Worm (Caenorhabditis elegans) whole organism, midembryonic: ENCODE measurements around the gene C50B6.1.

ENCODE experiments used
- flt-1 ChIP-seq: fragments of 200-800 bp; sonication (Bioruptor generic); IDR thresholded peaks from 2 replicates; pipeline ENCODE4 v1.3.6; 2022; ENCODE audit warnings: missing genetic modification characterization, missing compliant biosample characterization
- klf-2 ChIP-seq: fragments of 200-800 bp; sonication (Bioruptor generic); conservative IDR thresholded peaks from 2 replicates; pipeline ENCODE4 v1.3.6; 2022; ENCODE audit warnings: missing genetic modification reagents, missing genetic modification characterization, missing compliant biosample characterization
- med-1 ChIP-seq: sonication (generic microtip); optimal IDR thresholded peaks from 2 replicates; lab custom pipeline; 2017; ENCODE audit warnings: missing genetic modification characterization, mild to moderate bottlenecking, missing compliant biosample characterization, antibody characterized with exemption, missing genetic modification reagents; ENCODE audit not compliant: insufficient read depth
- ref-1 ChIP-seq: fragments of 200-800 bp; sonication (Bioruptor generic); conservative IDR thresholded peaks from 2 replicates; pipeline ENCODE4 v1.3.6; 2022; ENCODE audit warnings: missing genetic modification reagents, missing genetic modification characterization, missing compliant biosample characterization

- TF ChIP-seq flt-1 (GFP tag; lab: Robert Waterston, UW) (no peak), med-1 (GFP tag; lab: Kevin White, UChicago) (no peak), ref-1 (GFP tag; lab: Robert Waterston, UW) (no peak), klf-2 (GFP tag; lab: Robert Waterston, UW) (no peak)
Measured at ce11 chrV:13280382-13280781, 28.3 kb upstream of the C50B6.1 start.
